Worm (Caenorhabditis elegans): ENCODE results near the gene C54E10.3.

DNA sequence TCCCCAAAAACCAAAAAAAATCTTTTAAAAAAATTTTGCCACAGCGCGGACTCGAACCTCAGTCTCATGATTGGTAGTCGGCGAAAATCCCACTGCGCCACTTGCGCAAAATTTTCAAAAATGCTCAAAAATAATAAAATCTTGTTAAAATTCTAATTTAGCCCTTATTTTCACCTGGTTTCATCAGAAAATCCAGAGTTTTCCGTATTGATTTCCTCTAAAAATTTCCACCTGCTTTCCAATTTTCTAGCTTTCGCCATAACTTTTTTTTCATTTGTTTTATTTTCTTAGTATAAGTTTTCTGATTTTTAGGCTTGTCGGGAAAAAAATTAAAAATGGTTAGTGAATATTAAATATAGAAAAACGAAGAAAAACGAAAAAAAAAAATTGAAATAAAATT is 16.6 kb downstream of the C54E10.3 start:
- TF ChIP-seq flt-1 (GFP tag; IDR thresholded peaks at IDR 0.05) (no peak), med-1 (GFP tag; optimal IDR thresholded peaks at IDR 0.05; ENCODE audit: insufficient read depth) (no peak), cog-1 (tag; optimal IDR thresholded peaks at IDR 0.05) (no peak)

Measured in whole organism, midembryonic.